Fruit fly (Drosophila melanogaster): Measurements from ENCODE around the gene CG9686.

Gene CG9686

dm6 chrX:9868510-9869248 lies 11.0 kb upstream of the CG9686 start, which contains the start of gene CG45060 (continued):
- TF ChIP-seq Oli (tag; optimal IDR thresholded peaks at IDR 0.05): no peak
- no peak for TF ChIP-seq wek (GFP tag; optimal IDR thresholded peaks at IDR 0.05)
- TF ChIP-seq CG6683 (GFP tag; optimal IDR thresholded peaks at IDR 0.05): no peak
- no peak for TF ChIP-seq CG12155 (GFP tag; optimal IDR thresholded peaks at IDR 0.05)
- TF ChIP-seq row (GFP tag; IDR thresholded peaks at IDR 0.05): 0 out of 3 replicates have a peak, but pooled peaks have one; percentile 8
- TF ChIP-seq Adf1 (GFP tag; IDR thresholded peaks at IDR 0.05): peak; percentile 39; the same call in 1 of the 2 replicates
- TF ChIP-seq CG12769 (tag; optimal IDR thresholded peaks at IDR 0.05): peak; percentile 85
- no peak for TF ChIP-seq Optix (GFP tag; IDR thresholded peaks at IDR 0.05)
- TF ChIP-seq CG15011 (GFP tag; optimal IDR thresholded peaks at IDR 0.05): no peak
- TF ChIP-seq ci (GFP tag; IDR thresholded peaks at IDR 0.05): no peak
- no peak for TF ChIP-seq CG7987 (GFP tag; optimal IDR thresholded peaks at IDR 0.05)
- TF ChIP-seq CG17829 (tag; optimal IDR thresholded peaks at IDR 0.05): no peak
- TF ChIP-seq insv (GFP tag; optimal IDR thresholded peaks at IDR 0.05): no peak
- TF ChIP-seq sens-2 (GFP tag; IDR thresholded peaks at IDR 0.05): no peak
- no peak for TF ChIP-seq yki (optimal IDR thresholded peaks at IDR 0.05)
- TF ChIP-seq CG9609 (GFP tag; optimal IDR thresholded peaks at IDR 0.05): no peak
- no peak for TF ChIP-seq zf30C (GFP tag; optimal IDR thresholded peaks at IDR 0.05)
- no peak for TF ChIP-seq CG1792 (GFP tag; optimal IDR thresholded peaks at IDR 0.05)
- no peak for TF ChIP-seq CG12219 (GFP tag; optimal IDR thresholded peaks at IDR 0.05)
- TF ChIP-seq Opbp (GFP tag; IDR thresholded peaks at IDR 0.05; ENCODE audit: partially characterized antibody): no peak
- no peak for TF ChIP-seq CG4328 (GFP tag; optimal IDR thresholded peaks at IDR 0.05)
- TF ChIP-seq unpg (GFP tag; optimal IDR thresholded peaks at IDR 0.05): no peak
- TF ChIP-seq CG43689 (GFP tag; IDR thresholded peaks at IDR 0.05): no peak
- no peak for TF ChIP-seq ato (GFP tag; IDR thresholded peaks at IDR 0.05; ENCODE audit: partially characterized antibody)
- no peak for TF ChIP-seq CG31388 (GFP tag; optimal IDR thresholded peaks at IDR 0.05)
- no peak for TF ChIP-seq stc (GFP tag; IDR thresholded peaks at IDR 0.05)
- TF ChIP-seq HmgZ (tag; optimal IDR thresholded peaks at IDR 0.05): peak; percentile 36
- no peak for TF ChIP-seq Neu2 (GFP tag; optimal IDR thresholded peaks at IDR 0.05; ENCODE audit: borderline replicate concordance)
- TF ChIP-seq CG8281 (tag; optimal IDR thresholded peaks at IDR 0.05): no peak
- TF ChIP-seq eyg (GFP tag; optimal IDR thresholded peaks at IDR 0.05): no peak
- no peak for TF ChIP-seq CG7372 (GFP tag; IDR thresholded peaks at IDR 0.05)
- TF ChIP-seq tgo (GFP tag; IDR thresholded peaks at IDR 0.05): no peak
- no peak for TF ChIP-seq gcm2 (GFP tag; optimal IDR thresholded peaks at IDR 0.05)
- peak; percentile 94 for TF ChIP-seq Nf-YC (tag; optimal IDR thresholded peaks at IDR 0.05)
- no peak for TF ChIP-seq ap (GFP tag; IDR thresholded peaks at IDR 0.05)
- no peak for TF ChIP-seq kah (GFP tag; optimal IDR thresholded peaks at IDR 0.05)
- TF ChIP-seq Eip74EF (GFP tag; optimal IDR thresholded peaks at IDR 0.05): no peak
- TF ChIP-seq Hey (tag; optimal IDR thresholded peaks at IDR 0.05): peak; percentile 91
- TF ChIP-seq NfI (GFP tag; optimal IDR thresholded peaks at IDR 0.05): no peak
- TF ChIP-seq D19B (GFP tag; optimal IDR thresholded peaks at IDR 0.05): no peak
- TF ChIP-seq CG17359 (tag; optimal IDR thresholded peaks at IDR 0.05): no peak
- TF ChIP-seq CG1602 (GFP tag; optimal IDR thresholded peaks at IDR 0.05): no peak
- TF ChIP-seq mirr (GFP tag; optimal IDR thresholded peaks at IDR 0.05): peak; percentile 38
- no peak for TF ChIP-seq crp (GFP tag; optimal IDR thresholded peaks at IDR 0.05)
- TF ChIP-seq Dp (GFP tag; optimal IDR thresholded peaks at IDR 0.05): no peak
- TF ChIP-seq en (GFP tag; optimal IDR thresholded peaks at IDR 0.05): no peak
- TF ChIP-seq CG12236 (GFP tag; optimal IDR thresholded peaks at IDR 0.05): no peak
- TF ChIP-seq CG4854 (GFP tag; optimal IDR thresholded peaks at IDR 0.05): no peak
- TF ChIP-seq PHDP (tag; optimal IDR thresholded peaks at IDR 0.05): no peak
- peak; percentile 79 for TF ChIP-seq CG10543 (GFP tag; optimal IDR thresholded peaks at IDR 0.05)

Measured in whole organism, embryonic.